Worm (Caenorhabditis elegans) whole organism, late embryonic: ENCODE measurements around the gene dyf-3.

ENCODE experiments used
- lin-11 ChIP-seq: fragments of 200-800 bp; sonication (Bioruptor generic); optimal IDR thresholded peaks from 2 replicates; lab custom pipeline; 2018; ENCODE audit warnings: mild to moderate bottlenecking, missing genetic modification characterization, missing compliant biosample characterization
- nhr-11 ChIP-seq: fragments of 150-350 bp; optimal IDR thresholded peaks from 2 replicates; lab custom pipeline; 2014; ENCODE audit warnings: missing biosample characterization, missing genetic modification characterization
- rnt-1 ChIP-seq: sonication (generic microtip); optimal IDR thresholded peaks from 2 replicates; lab custom pipeline; 2016; ENCODE audit warnings: missing genetic modification characterization, missing compliant biosample characterization

- TF ChIP-seq rnt-1: no peak
- no peak for TF ChIP-seq lin-11 (tag; lab: Kevin White, UChicago)
- no peak for TF ChIP-seq nhr-11
These were observed 39.0 kb upstream of the dyf-3 start, which contains the start of gene grd-13 for ce11 chrIV:3438022-3438421.
